Worm (Caenorhabditis elegans) whole organism, L2 larva: ENCODE data around the gene arl-6.

Experiments
- C34F6.9 ChIP-seq: fragments of 150-350 bp; optimal IDR thresholded peaks from 2 replicates; lab custom pipeline; 2014; ENCODE audit warnings: missing biosample characterization, missing genetic modification characterization
- aly-2 ChIP-seq: fragments of 150-350 bp; optimal IDR thresholded peaks from 2 replicates; lab custom pipeline; 2014; ENCODE audit warnings: missing biosample characterization, missing genetic modification characterization
- ama-1 ChIP-seq: fragments of 150-350 bp; optimal IDR thresholded peaks from 2 replicates; lab custom pipeline; 2018; ENCODE audit warnings: inconsistent platforms
- elt-1 ChIP-seq: fragments of 150-350 bp; optimal IDR thresholded peaks from 2 replicates; lab custom pipeline; 2014; ENCODE audit warnings: missing biosample characterization, missing genetic modification characterization
- nhr-12 ChIP-seq: fragments of 150-350 bp; optimal IDR thresholded peaks from 2 replicates; lab custom pipeline; 2014; ENCODE audit warnings: missing biosample characterization, missing genetic modification characterization
- nhr-237 ChIP-seq: fragments of 150-350 bp; optimal IDR thresholded peaks from 2 replicates; lab custom pipeline; 2014; ENCODE audit warnings: missing biosample characterization, missing genetic modification characterization
- nhr-77 ChIP-seq: fragments of 150-350 bp; optimal IDR thresholded peaks from 2 replicates; lab custom pipeline; 2014; ENCODE audit warnings: missing biosample characterization, missing genetic modification characterization
- skn-1 ChIP-seq: sonication (generic microtip); optimal IDR thresholded peaks from 2 replicates; lab custom pipeline; 2017; ENCODE audit warnings: missing biosample characterization, missing genetic modification characterization
- ztf-11 ChIP-seq: sonication (generic microtip); optimal IDR thresholded peaks from 2 replicates; lab custom pipeline; 2017; ENCODE audit warnings: missing biosample characterization, missing genetic modification characterization
- ztf-4 ChIP-seq: fragments of 150-350 bp; optimal IDR thresholded peaks from 2 replicates; lab custom pipeline; 2014; ENCODE audit warnings: missing biosample characterization, missing genetic modification characterization

DNA sequence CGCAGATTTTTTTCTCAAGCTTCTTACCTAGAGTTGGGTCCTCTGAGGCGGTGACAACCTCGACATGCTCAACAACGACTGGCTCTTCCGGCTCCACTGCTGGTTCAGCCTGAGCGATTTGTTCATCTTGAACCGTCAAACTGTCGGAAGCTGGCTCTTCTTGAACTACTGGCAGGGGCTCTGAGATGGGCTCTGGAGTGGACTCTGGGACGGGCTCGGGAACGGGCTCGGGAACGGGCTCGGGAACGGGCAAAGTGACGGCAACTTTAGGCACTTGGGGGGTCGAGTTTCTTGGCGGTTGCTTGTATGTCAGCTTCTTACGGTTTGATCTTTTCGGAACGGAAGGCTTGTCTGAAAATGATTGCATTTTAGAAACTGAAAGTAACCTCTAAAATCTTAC is 51.8 kb downstream of the arl-6 start:
- TF ChIP-seq ztf-4 (tag; lab: Kevin White, UChicago) (no peak), nhr-77 (tag; lab: Kevin White, UChicago) (no peak), nhr-237 (tag; lab: Kevin White, UChicago) (no peak), elt-1 (tag; lab: Kevin White, UChicago) (no peak), ztf-11 (no peak), nhr-12 (no peak), ama-1 (lab: Kevin White, UChicago) (no peak), aly-2 (tag; lab: Kevin White, UChicago) (no peak), C34F6.9 (tag; lab: Kevin White, UChicago) (no peak), skn-1 (tag; lab: Kevin White, UChicago) (no peak)
